Worm (Caenorhabditis elegans): Measurements from ENCODE around the gene F14H12.8.

DNA sequence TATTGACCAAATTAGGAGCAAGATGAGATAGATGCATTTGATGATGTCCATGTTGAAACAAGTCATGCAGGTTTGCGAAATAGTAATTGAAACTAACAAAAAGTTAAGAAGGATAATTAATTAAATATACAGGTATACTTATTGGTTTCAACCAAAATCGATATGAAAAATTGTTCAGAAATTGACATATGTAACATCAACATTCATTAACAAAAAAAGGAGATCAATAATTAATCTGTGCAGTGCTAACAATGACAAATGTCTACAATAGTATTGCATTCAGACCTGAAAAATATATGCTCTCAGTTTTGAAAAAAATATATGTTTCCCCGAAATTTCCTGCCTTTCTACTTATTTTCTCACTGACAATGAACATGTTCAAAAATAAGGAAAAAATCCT is 4.0 kb upstream of the F14H12.8 start, which contains the start of gene R160.4:
- TF ChIP-seq madf-10 (tag; optimal IDR thresholded peaks at IDR 0.05) (no peak), chd-7 (tag; optimal IDR thresholded peaks at IDR 0.05) (no peak), T26A5.8 (tag; optimal IDR thresholded peaks at IDR 0.05) (no peak), him-1 (tag; optimal IDR thresholded peaks at IDR 0.05) (no peak), aptf-3 (GFP tag; IDR thresholded peaks at IDR 0.05) (no peak), snpc-4 (GFP tag; optimal IDR thresholded peaks at IDR 0.05) (no peak), snpc-4 (tag; optimal IDR thresholded peaks at IDR 0.05) (no peak), ztf-22 (GFP tag; optimal IDR thresholded peaks at IDR 0.05) (no peak), ztf-28 (GFP tag; IDR thresholded peaks at IDR 0.05) (no peak)

Data from whole organism, young adult.